Worm (Caenorhabditis elegans) whole organism, L3 larva: ENCODE measurements around the gene ilys-3.

Experiments used
- R02D3.7 ChIP-seq: fragments of 150-350 bp; optimal IDR thresholded peaks from 2 replicates; lab custom pipeline; 2014; ENCODE audit warnings: missing biosample characterization, missing genetic modification characterization
- egl-27 ChIP-seq: sonication (generic microtip); optimal IDR thresholded peaks from 4 replicates; lab custom pipeline; 2017; ENCODE audit warnings: missing biosample characterization, missing genetic modification reagents, missing genetic modification characterization
- sea-2 ChIP-seq: fragments of 150-350 bp; sonication (generic microtip); optimal IDR thresholded peaks from 4 replicates; lab custom pipeline; 2014; ENCODE audit warnings: missing biosample characterization, missing genetic modification reagents, missing genetic modification characterization
- snpc-4 ChIP-seq: fragments of 150-350 bp; optimal IDR thresholded peaks from 2 replicates; lab custom pipeline; 2014; ENCODE audit warnings: missing biosample characterization, missing genetic modification characterization
- ztf-11 ChIP-seq: fragments of 150-350 bp; optimal IDR thresholded peaks from 2 replicates; lab custom pipeline; 2014; ENCODE audit warnings: missing biosample characterization, missing genetic modification characterization

ce11 chrIV:2416738-2417137 is 47.5 kb upstream of the ilys-3 start:
- no peak for TF ChIP-seq sea-2
- TF ChIP-seq ztf-11 (tag; lab: Kevin White, UChicago): no peak
- no peak for TF ChIP-seq R02D3.7 (tag; lab: Kevin White, UChicago)
- no peak for TF ChIP-seq egl-27 (tag; lab: Kevin White, UChicago)
- TF ChIP-seq snpc-4 (tag; lab: Kevin White, UChicago): no peak
